Fruit fly (Drosophila melanogaster) whole organism, prepupa: ENCODE results near the gene CG15141.

ENCODE experiments used
- Blimp-1 ChIP-seq: fragments of 200-800 bp; sonication (Bioruptor generic); optimal IDR thresholded peaks from 3 replicates; lab custom pipeline; 2017; ENCODE audit warnings: missing biosample characterization, missing genetic modification characterization, mild to moderate bottlenecking, moderate library complexity, missing genetic modification reagents
- CG10631 ChIP-seq: fragments of 200-800 bp; sonication (Bioruptor generic); optimal IDR thresholded peaks from 2 replicates; lab custom pipeline; 2016; ENCODE audit warnings: missing biosample characterization, missing genetic modification characterization
- CG11294 ChIP-seq: fragments of 200-800 bp; sonication (Bioruptor generic); IDR thresholded peaks from 2 replicates; pipeline ENCODE4 v1.3.6; 2022; ENCODE audit warnings: missing biosample characterization, missing genetic modification characterization
- CG11762 ChIP-seq: fragments of 200-800 bp; sonication (Bioruptor generic); optimal IDR thresholded peaks from 3 replicates; lab custom pipeline; 2016; ENCODE audit warnings: missing biosample characterization, missing genetic modification characterization; ENCODE audit not compliant: insufficient read depth
- CG15336 ChIP-seq: fragments of 200-800 bp; sonication (Bioruptor generic); IDR thresholded peaks from 2 replicates; pipeline ENCODE4 v1.3.6; 2022; ENCODE audit warnings: missing biosample characterization, missing genetic modification characterization
- CG1621 ChIP-seq: fragments of 200-800 bp; sonication (Bioruptor generic); optimal IDR thresholded peaks from 3 replicates; lab custom pipeline; 2018; ENCODE audit warnings: missing biosample characterization, mild to moderate bottlenecking, missing genetic modification characterization
- CG3032 ChIP-seq: fragments of 200-800 bp; optimal IDR thresholded peaks from 2 replicates; lab custom pipeline; 2019; ENCODE audit warnings: missing biosample characterization, mild to moderate bottlenecking, missing genetic modification characterization, moderate library complexity
- CG31627 ChIP-seq: fragments of 200-800 bp; sonication (Bioruptor generic); optimal IDR thresholded peaks from 3 replicates; lab custom pipeline; 2016; ENCODE audit warnings: missing biosample characterization, missing genetic modification characterization
- CG32006 ChIP-seq: fragments of 200-800 bp; sonication (Bioruptor generic); optimal IDR thresholded peaks from 3 replicates; lab custom pipeline; 2017; ENCODE audit warnings: missing biosample characterization, mild to moderate bottlenecking, missing genetic modification characterization
- CG34406 ChIP-seq: fragments of 200-800 bp; sonication (Bioruptor generic); optimal IDR thresholded peaks from 3 replicates; lab custom pipeline; 2016; ENCODE audit warnings: missing biosample characterization, missing genetic modification characterization
- CG3919 ChIP-seq: fragments of 200-800 bp; sonication (Bioruptor generic); optimal IDR thresholded peaks from 3 replicates; lab custom pipeline; 2016; ENCODE audit warnings: missing biosample characterization, missing genetic modification characterization
- CG4318 ChIP-seq: fragments of 200-800 bp; sonication (Bioruptor generic); optimal IDR thresholded peaks from 3 replicates; lab custom pipeline; 2017; ENCODE audit warnings: missing biosample characterization, mild to moderate bottlenecking, missing genetic modification characterization
- CG6163 ChIP-seq: fragments of 200-800 bp; sonication (Bioruptor generic); IDR thresholded peaks from 3 replicates; pipeline ENCODE4 v1.3.6; 2022; ENCODE audit warnings: missing biosample characterization, missing genetic modification characterization
- CG6792 ChIP-seq: fragments of 200-800 bp; sonication (Bioruptor generic); optimal IDR thresholded peaks from 3 replicates; lab custom pipeline; 2016; ENCODE audit warnings: missing biosample characterization, missing genetic modification characterization
- CG6808 ChIP-seq: fragments of 200-800 bp; sonication (Bioruptor generic); optimal IDR thresholded peaks from 3 replicates; lab custom pipeline; 2017; ENCODE audit warnings: missing biosample characterization, missing genetic modification characterization, mild to moderate bottlenecking, moderate library complexity, missing genetic modification reagents
- CG7368 ChIP-seq: fragments of 200-800 bp; sonication (Bioruptor generic); optimal IDR thresholded peaks from 3 replicates; lab custom pipeline; 2016; ENCODE audit warnings: missing biosample characterization, missing genetic modification characterization
- CG8319 ChIP-seq: fragments of 200-800 bp; sonication (Bioruptor generic); optimal IDR thresholded peaks from 3 replicates; lab custom pipeline; 2016; ENCODE audit warnings: missing biosample characterization, missing genetic modification characterization
- CG8632 ChIP-seq: fragments of 200-800 bp; sonication (Bioruptor generic); optimal IDR thresholded peaks from 3 replicates; lab custom pipeline; 2016; ENCODE audit warnings: missing biosample characterization, missing genetic modification characterization
- Eip75B ChIP-seq: fragments of 200-800 bp; sonication (Bioruptor generic); optimal IDR thresholded peaks from 3 replicates; lab custom pipeline; 2016; ENCODE audit warnings: missing biosample characterization, missing genetic modification characterization
- Eip78C ChIP-seq: fragments of 200-800 bp; sonication (Bioruptor generic); peaks from one replicate; lab custom pipeline; 2016; ENCODE audit warnings: missing biosample characterization, missing genetic modification characterization
- Eip93F ChIP-seq: fragments of 200-800 bp; sonication (Bioruptor generic); optimal IDR thresholded peaks from 2 replicates; lab custom pipeline; 2016; ENCODE audit warnings: missing biosample characterization, mild to moderate bottlenecking, missing genetic modification characterization
- Ets21C ChIP-seq: fragments of 200-800 bp; sonication (Bioruptor generic); optimal IDR thresholded peaks from 3 replicates; lab custom pipeline; 2016; ENCODE audit warnings: missing biosample characterization, missing genetic modification characterization
- Ets96B ChIP-seq: fragments of 200-800 bp; optimal IDR thresholded peaks from 2 replicates; lab custom pipeline; 2019; ENCODE audit warnings: missing biosample characterization, mild to moderate bottlenecking, missing genetic modification characterization, moderate library complexity
- Gug ChIP-seq: fragments of 200-800 bp; sonication (Bioruptor generic); IDR thresholded peaks from 2 replicates; pipeline ENCODE4 v1.3.6; 2022; ENCODE audit warnings: missing biosample characterization, missing genetic modification characterization
- Hr38 ChIP-seq: sonication (Bioruptor generic); optimal IDR thresholded peaks from 2 replicates; lab custom pipeline; 2016; ENCODE audit warnings: missing biosample characterization, missing genetic modification characterization
- Hr39 ChIP-seq: fragments of 200-800 bp; sonication (Bioruptor generic); optimal IDR thresholded peaks from 2 replicates; lab custom pipeline; 2016; ENCODE audit warnings: missing biosample characterization, missing genetic modification characterization
- Hr4 ChIP-seq: fragments of 200-800 bp; sonication (Bioruptor generic); optimal IDR thresholded peaks from 3 replicates; lab custom pipeline; 2016; ENCODE audit warnings: missing biosample characterization, missing genetic modification characterization
- Met ChIP-seq: fragments of 200-800 bp; sonication (Bioruptor generic); optimal IDR thresholded peaks from 3 replicates; lab custom pipeline; 2016; ENCODE audit warnings: missing biosample characterization, missing genetic modification characterization
- OdsH ChIP-seq: fragments of 200-800 bp; sonication (Bioruptor generic); optimal IDR thresholded peaks from 3 replicates; lab custom pipeline; 2016; ENCODE audit warnings: missing biosample characterization, missing genetic modification characterization
- Sox14 ChIP-seq: fragments of 200-800 bp; sonication (Bioruptor generic); optimal IDR thresholded peaks from 3 replicates; lab custom pipeline; 2016; ENCODE audit warnings: missing biosample characterization, missing genetic modification characterization
- Sox15 ChIP-seq: fragments of 200-800 bp; sonication (Bioruptor generic); optimal IDR thresholded peaks from 3 replicates; lab custom pipeline; 2016; ENCODE audit warnings: missing biosample characterization, missing genetic modification characterization
- achi ChIP-seq: fragments of 200-800 bp; sonication (Bioruptor generic); optimal IDR thresholded peaks from 3 replicates; lab custom pipeline; 2016; ENCODE audit warnings: missing biosample characterization, missing genetic modification characterization
- acj6 ChIP-seq: fragments of 200-800 bp; sonication (Bioruptor generic); optimal IDR thresholded peaks from 3 replicates; lab custom pipeline; 2016; ENCODE audit warnings: missing biosample characterization, missing genetic modification characterization
- cyc ChIP-seq: fragments of 200-800 bp; sonication (Bioruptor generic); optimal IDR thresholded peaks from 3 replicates; lab custom pipeline; 2016; ENCODE audit warnings: missing biosample characterization, missing genetic modification characterization
- dsx ChIP-seq: fragments of 200-800 bp; optimal IDR thresholded peaks from 3 replicates; lab custom pipeline; 2019; ENCODE audit warnings: missing biosample characterization, mild to moderate bottlenecking, missing genetic modification characterization, moderate library complexity; ENCODE audit not compliant: poor library complexity, severe bottlenecking
- eg ChIP-seq: fragments of 200-800 bp; sonication (Bioruptor generic); IDR thresholded peaks from 3 replicates; pipeline ENCODE4 v1.3.6; 2022; ENCODE audit warnings: missing biosample characterization, missing genetic modification characterization
- esn ChIP-seq: fragments of 200-800 bp; sonication (Bioruptor generic); optimal IDR thresholded peaks from 2 replicates; lab custom pipeline; 2016; ENCODE audit warnings: missing biosample characterization, mild to moderate bottlenecking, missing genetic modification characterization, moderate library complexity
- fd59A ChIP-seq: fragments of 200-800 bp; sonication (Bioruptor generic); optimal IDR thresholded peaks from 2 replicates; lab custom pipeline; 2017; ENCODE audit warnings: missing biosample characterization, mild to moderate bottlenecking, missing genetic modification characterization, missing genetic modification reagents
- fd85E ChIP-seq: fragments of 200-800 bp; sonication (Bioruptor generic); optimal IDR thresholded peaks from 3 replicates; lab custom pipeline; 2016; ENCODE audit warnings: missing biosample characterization, missing genetic modification characterization
- fkh ChIP-seq: fragments of 200-800 bp; sonication (Bioruptor generic); optimal IDR thresholded peaks from 3 replicates; lab custom pipeline; 2017; ENCODE audit warnings: missing biosample characterization, mild to moderate bottlenecking, missing genetic modification characterization, moderate library complexity
- lz ChIP-seq: fragments of 200-800 bp; sonication (Bioruptor generic); optimal IDR thresholded peaks from 3 replicates; lab custom pipeline; 2016; ENCODE audit warnings: missing biosample characterization, missing genetic modification characterization
- net ChIP-seq: fragments of 200-800 bp; sonication (Bioruptor generic); optimal IDR thresholded peaks from 3 replicates; lab custom pipeline; 2016; ENCODE audit warnings: missing biosample characterization, missing genetic modification characterization
- pdm3 ChIP-seq: fragments of 200-800 bp; sonication (Bioruptor generic); optimal IDR thresholded peaks from 3 replicates; lab custom pipeline; 2016; ENCODE audit warnings: missing biosample characterization, missing genetic modification characterization
- svp ChIP-seq: fragments of 200-800 bp; sonication (Bioruptor generic); peaks from one replicate; lab custom pipeline; 2016; ENCODE audit warnings: missing biosample characterization, missing genetic modification characterization

The CG15141 gene

DNA sequence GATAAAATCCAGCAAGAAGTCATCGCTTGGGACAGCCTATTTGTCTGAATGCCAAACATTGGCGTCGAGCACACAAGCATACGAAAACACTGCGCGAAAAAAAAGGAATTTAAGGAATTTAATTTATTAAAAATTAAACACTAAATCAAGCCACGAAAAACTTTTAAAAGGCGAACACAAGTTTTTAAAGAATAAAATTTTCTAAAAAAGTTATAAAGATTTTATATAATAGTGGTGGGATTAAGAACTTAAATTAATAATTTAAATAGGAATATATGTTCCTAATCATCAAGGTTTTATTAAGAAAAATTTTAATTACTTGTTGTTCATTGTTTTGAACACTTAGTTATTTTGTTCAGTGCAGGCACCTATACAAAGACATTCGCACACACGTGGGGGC lies 10.9 kb downstream of the CG15141 start (continued):
- TF ChIP-seq fkh (GFP tag; lab: Kevin White, UChicago) (no peak), acj6 (peak; percentile 75), CG1621 (no peak), Hr38 (no peak), CG7368 (no peak), Eip93F (GFP tag; lab: Kevin White, UChicago) (no peak), CG11294 (GFP tag; lab: Robert Waterston, UW) (no peak; the same call in 1 of the 2 replicates), fd85E (GFP tag; lab: Kevin White, UChicago) (no peak), CG34406 (peak; percentile 49), CG8319 (GFP tag; lab: Kevin White, UChicago) (peak; percentile 20), eg (GFP tag; lab: Robert Waterston, UW) (peak; percentile 45; the same call in 1 of the 3 replicates), OdsH (peak; percentile 35), Gug (GFP tag; lab: Robert Waterston, UW) (no peak), net (no peak), CG4318 (GFP tag; lab: Kevin White, UChicago) (peak; percentile 7), CG3919 (GFP tag; lab: Kevin White, UChicago) (no peak), Hr39 (no peak), esn (peak; percentile 79), lz (GFP tag; lab: Kevin White, UChicago) (peak; percentile 46), Hr4 (GFP tag; lab: Kevin White, UChicago) (no peak), Sox14 (GFP tag; lab: Kevin White, UChicago) (peak; percentile 13), cyc (GFP tag; lab: Kevin White, UChicago) (peak; percentile 5), CG31627 (GFP tag; lab: Kevin White, UChicago) (peak; percentile 52), CG6792 (GFP tag; lab: Kevin White, UChicago) (peak; percentile 21), CG32006 (GFP tag; lab: Kevin White, UChicago) (peak; percentile 36), fd59A (no peak), Ets21C (GFP tag; lab: Kevin White, UChicago) (peak; percentile 20), dsx (GFP tag; lab: Kevin White, UChicago) (no peak), Eip75B (GFP tag; lab: Kevin White, UChicago) (peak; percentile 55), Met (GFP tag; lab: Kevin White, UChicago) (peak; percentile 60), achi (peak; percentile 26), Sox15 (GFP tag; lab: Kevin White, UChicago) (peak; percentile 3), CG15336 (GFP tag; lab: Robert Waterston, UW) (peak; percentile 61; the same call in 1 of the 2 replicates), pdm3 (peak; percentile 53), CG11762 (GFP tag; lab: Kevin White, UChicago) (peak; percentile 21), Blimp-1 (peak; percentile 10), CG6808 (GFP tag; lab: Kevin White, UChicago) (peak; percentile 59)

DNA sequence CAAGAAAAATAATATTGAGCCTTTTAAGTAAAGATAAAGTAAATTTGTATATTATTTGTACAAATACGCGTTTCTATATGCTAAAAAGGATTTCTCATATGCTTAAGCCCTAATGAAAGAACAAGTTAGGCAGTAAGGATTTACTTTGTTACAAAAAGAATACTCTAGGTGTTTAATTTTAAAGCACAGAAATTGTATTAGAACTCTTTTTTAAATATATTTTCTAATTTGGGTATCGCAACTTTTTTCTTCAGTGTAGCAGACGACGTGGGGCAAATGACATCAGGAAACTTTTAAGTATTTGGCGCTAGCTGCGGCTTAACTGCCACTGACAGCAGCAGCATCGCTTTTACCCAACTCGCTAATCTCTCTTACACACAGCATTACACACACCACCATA lies 11.6 kb downstream of the CG15141 start:
- TF ChIP-seq CG3919 (GFP tag; lab: Kevin White, UChicago): no peak
- TF ChIP-seq CG10631 (GFP tag; lab: Kevin White, UChicago): no peak
- peak; percentile 6 for TF ChIP-seq CG31627 (GFP tag; lab: Kevin White, UChicago)
- TF ChIP-seq Eip78C (GFP tag; lab: Kevin White, UChicago): peak; percentile 61
- TF ChIP-seq CG3032 (tag; lab: Kevin White, UChicago): no peak
- TF ChIP-seq Ets21C (GFP tag; lab: Kevin White, UChicago): no peak
- peak; percentile 67 for TF ChIP-seq svp (GFP tag; lab: Kevin White, UChicago)
- peak; percentile 3 for TF ChIP-seq Ets96B (tag; lab: Kevin White, UChicago)
- peak; percentile 29 for TF ChIP-seq pdm3
- no peak for TF ChIP-seq Eip75B (GFP tag; lab: Kevin White, UChicago)
- no peak for TF ChIP-seq CG7368
- TF ChIP-seq CG8632: no peak
- TF ChIP-seq CG6163 (GFP tag; lab: Robert Waterston, UW): no peak
- no peak for TF ChIP-seq CG6792 (GFP tag; lab: Kevin White, UChicago)
- TF ChIP-seq acj6: peak; percentile 3
